Fruit fly (Drosophila melanogaster) whole organism, adult: ENCODE measurements around the gene NKCC.

Experiments used
- CG11617 ChIP-seq: fragments of 200-800 bp; sonication (Bioruptor generic); optimal IDR thresholded peaks from 2 replicates; lab custom pipeline; 2017; ENCODE audit warnings: mild to moderate bottlenecking, missing biosample characterization, missing genetic modification reagents, missing genetic modification characterization
- CG12768 ChIP-seq: fragments of 200-800 bp; sonication (Bioruptor generic); optimal IDR thresholded peaks from 2 replicates; lab custom pipeline; 2017; ENCODE audit warnings: missing biosample characterization, missing genetic modification characterization, mild to moderate bottlenecking, moderate library complexity, missing genetic modification reagents
- CG14711 ChIP-seq: fragments of 200-800 bp; sonication (Bioruptor generic); optimal IDR thresholded peaks from 2 replicates; lab custom pipeline; 2018; ENCODE audit warnings: missing biosample characterization, mild to moderate bottlenecking, missing genetic modification characterization, moderate library complexity
- CG5204 ChIP-seq: fragments of 200-800 bp; sonication (Bioruptor generic); optimal IDR thresholded peaks from 2 replicates; lab custom pipeline; 2016; ENCODE audit warnings: missing biosample characterization, missing genetic modification characterization
- Crg-1 ChIP-seq: fragments of 200-800 bp; sonication (Bioruptor generic); optimal IDR thresholded peaks from 2 replicates; lab custom pipeline; 2016; ENCODE audit warnings: missing biosample characterization, missing genetic modification characterization
- Mnt ChIP-seq: fragments of 200-800 bp; sonication (Bioruptor generic); optimal IDR thresholded peaks from 2 replicates; lab custom pipeline; 2016; ENCODE audit warnings: missing biosample characterization, mild to moderate bottlenecking, missing genetic modification characterization
- cic ChIP-seq: fragments of 200-800 bp; sonication (Bioruptor generic); optimal IDR thresholded peaks from 2 replicates; lab custom pipeline; 2017; ENCODE audit warnings: missing biosample characterization, mild to moderate bottlenecking, missing genetic modification characterization, moderate library complexity
- kay ChIP-seq: fragments of 200-800 bp; sonication (Bioruptor generic); peaks from one replicate; lab custom pipeline; 2016; ENCODE audit warnings: missing biosample characterization, missing genetic modification characterization, borderline replicate concordance
- ovo ChIP-seq: fragments of 200-800 bp; sonication (Bioruptor generic); optimal IDR thresholded peaks from 2 replicates; lab custom pipeline; 2016; ENCODE audit warnings: missing biosample characterization, missing genetic modification characterization
- toe ChIP-seq: fragments of 200-800 bp; sonication (Bioruptor generic); optimal IDR thresholded peaks from 2 replicates; lab custom pipeline; 2016; ENCODE audit warnings: missing biosample characterization, missing genetic modification characterization

dm6 chr3R:5454334-5454733 is 48.2 kb downstream of the NKCC start:
- no peak for TF ChIP-seq cic (GFP tag; lab: Kevin White, UChicago)
- TF ChIP-seq kay (GFP tag; lab: Kevin White, UChicago): no peak
- no peak for TF ChIP-seq ovo (GFP tag; lab: Kevin White, UChicago)
- no peak for TF ChIP-seq Crg-1 (GFP tag; lab: Kevin White, UChicago)
- no peak for TF ChIP-seq Mnt
- TF ChIP-seq CG11617 (GFP tag; lab: Kevin White, UChicago): no peak
- no peak for TF ChIP-seq toe (GFP tag; lab: Kevin White, UChicago)
- no peak for TF ChIP-seq CG5204 (GFP tag; lab: Kevin White, UChicago)
- no peak for TF ChIP-seq CG14711 (tag; lab: Kevin White, UChicago)
- TF ChIP-seq CG12768 (GFP tag; lab: Kevin White, UChicago): no peak
